Worm (Caenorhabditis elegans) whole organism, L4/young adult: ENCODE measurements around the gene Y73C8C.8.

ENCODE experiments used
- W03F9.2 ChIP-seq: fragments of 150-350 bp; optimal IDR thresholded peaks from 2 replicates; lab custom pipeline; 2014; ENCODE audit warnings: missing biosample characterization, missing genetic modification characterization
- dao-5 ChIP-seq: sonication (generic microtip); optimal IDR thresholded peaks from 2 replicates; lab custom pipeline; 2016; ENCODE audit warnings: missing genotype, missing genetic modification characterization, moderate library complexity, missing compliant biosample characterization
- him-1 ChIP-seq: sonication (generic microtip); optimal IDR thresholded peaks from 2 replicates; lab custom pipeline; 2016; ENCODE audit warnings: missing genotype, missing genetic modification reagents, missing genetic modification characterization, missing compliant biosample characterization

Gene Y73C8C.8

ce11 chrV:3113751-3114150, at the start of gene Y73C8C.8:
Gene Y73C8C.8, minus strand, starts transcription at chrV:3113851.
- TF ChIP-seq him-1 (tag; lab: Kevin White, UChicago) (no peak), W03F9.2 (tag; lab: Kevin White, UChicago) (no peak), dao-5 (tag; lab: Kevin White, UChicago) (no peak)

- TF ChIP-seq dao-5 (tag; lab: Kevin White, UChicago): no peak
- no peak for TF ChIP-seq him-1 (tag; lab: Kevin White, UChicago)
- TF ChIP-seq W03F9.2 (tag; lab: Kevin White, UChicago): no peak
These were observed 49.5 kb upstream of the Y73C8C.8 start for ce11 chrV:3163143-3163542.

- no peak for TF ChIP-seq him-1 (tag; lab: Kevin White, UChicago)
- TF ChIP-seq W03F9.2 (tag; lab: Kevin White, UChicago): no peak
- no peak for TF ChIP-seq dao-5 (tag; lab: Kevin White, UChicago)
These were observed 48.6 kb upstream of the Y73C8C.8 start for ce11 chrV:3162299-3162698.

ce11 chrV:3159252-3159651, 45.6 kb upstream of the Y73C8C.8 start, which contains the start of gene C36C5.12:
Gene C36C5.12, minus strand, starts transcription at chrV:3159352.
- no peak for TF ChIP-seq W03F9.2 (tag; lab: Kevin White, UChicago)
- TF ChIP-seq him-1 (tag; lab: Kevin White, UChicago): no peak
- TF ChIP-seq dao-5 (tag; lab: Kevin White, UChicago): no peak

- TF ChIP-seq him-1 (tag; lab: Kevin White, UChicago) (no peak), dao-5 (tag; lab: Kevin White, UChicago) (no peak)
These were observed 44.7 kb upstream of the Y73C8C.8 start for ce11 chrV:3158379-3158778.

- no peak for TF ChIP-seq dao-5 (tag; lab: Kevin White, UChicago)
- TF ChIP-seq him-1 (tag; lab: Kevin White, UChicago): no peak
- no peak for TF ChIP-seq W03F9.2 (tag; lab: Kevin White, UChicago)
These were observed 43.1 kb upstream of the Y73C8C.8 start, which contains the start of gene exh-1 for ce11 chrV:3156786-3157185. Gene exh-1, plus strand, starts transcription at chrV:3157086.

- TF ChIP-seq dao-5 (tag; lab: Kevin White, UChicago) (no peak), him-1 (tag; lab: Kevin White, UChicago) (no peak), W03F9.2 (tag; lab: Kevin White, UChicago) (no peak)
These were observed 41.4 kb upstream of the Y73C8C.8 start, which contains the start of gene srab-7 for ce11 chrV:3155072-3155471. Gene srab-7, minus strand, starts transcription at chrV:3155172.

- TF ChIP-seq W03F9.2 (tag; lab: Kevin White, UChicago) (no peak), him-1 (tag; lab: Kevin White, UChicago) (no peak), dao-5 (tag; lab: Kevin White, UChicago) (no peak)
These were observed 38.2 kb upstream of the Y73C8C.8 start, which contains the start of gene srab-6 for ce11 chrV:3151862-3152261. Gene srab-6, minus strand, starts transcription at chrV:3151962.

ce11 chrV:3149910-3150428, 36.3 kb upstream of the Y73C8C.8 start:
- TF ChIP-seq him-1 (tag; lab: Kevin White, UChicago) (no peak), dao-5 (tag; lab: Kevin White, UChicago) (no peak), W03F9.2 (tag; lab: Kevin White, UChicago) (no peak)

- no peak for TF ChIP-seq him-1 (tag; lab: Kevin White, UChicago)
- no peak for TF ChIP-seq W03F9.2 (tag; lab: Kevin White, UChicago)
These were observed 33.3 kb upstream of the Y73C8C.8 start, which contains the start of gene srab-11 for ce11 chrV:3146932-3147331. Gene srab-11, minus strand, starts transcription at chrV:3147032.

- TF ChIP-seq W03F9.2 (tag; lab: Kevin White, UChicago): no peak
- TF ChIP-seq dao-5 (tag; lab: Kevin White, UChicago): no peak
- no peak for TF ChIP-seq him-1 (tag; lab: Kevin White, UChicago)
These were observed 31.6 kb upstream of the Y73C8C.8 start for ce11 chrV:3145241-3145640.

ce11 chrV:3144494-3144893, 30.8 kb upstream of the Y73C8C.8 start, which contains the start of gene srab-10:
Gene srab-10, minus strand, starts transcription at chrV:3144594.
- TF ChIP-seq W03F9.2 (tag; lab: Kevin White, UChicago): no peak
- no peak for TF ChIP-seq him-1 (tag; lab: Kevin White, UChicago)
- no peak for TF ChIP-seq dao-5 (tag; lab: Kevin White, UChicago)

- TF ChIP-seq him-1 (tag; lab: Kevin White, UChicago) (no peak), dao-5 (tag; lab: Kevin White, UChicago) (no peak), W03F9.2 (tag; lab: Kevin White, UChicago) (no peak)
These were observed 27.5 kb upstream of the Y73C8C.8 start, which contains the start of gene srab-9 for ce11 chrV:3141190-3141589. Gene srab-9, minus strand, starts transcription at chrV:3141290.

- TF ChIP-seq dao-5 (tag; lab: Kevin White, UChicago): no peak
- TF ChIP-seq him-1 (tag; lab: Kevin White, UChicago): no peak
- no peak for TF ChIP-seq W03F9.2 (tag; lab: Kevin White, UChicago)
These were observed 24.8 kb upstream of the Y73C8C.8 start, which contains the start of the genes irld-3 and F02C9.1 for ce11 chrV:3138488-3138887. Gene irld-3, minus strand, starts transcription at chrV:3138588. Gene F02C9.1, plus strand, starts transcription at chrV:3138703.
